Worm (Caenorhabditis elegans) whole organism, late embryonic: Measurements from ENCODE around the gene ZK836.3.
A peak's percentile ranks its signal among the peaks of the same experiment; 100 is the strongest.

Source experiments
- C08G9.2 ChIP-seq: sonication (generic microtip); optimal IDR thresholded peaks from 2 replicates; lab custom pipeline; 2016; ENCODE audit warnings: mild to moderate bottlenecking, missing genetic modification characterization, moderate library complexity, missing compliant biosample characterization
- C38D4.7 ChIP-seq: fragments of 200-800 bp; sonication (Bioruptor generic); optimal IDR thresholded peaks from 2 replicates; lab custom pipeline; 2018; ENCODE audit warnings: mild to moderate bottlenecking, missing genetic modification characterization, moderate library complexity, missing compliant biosample characterization
- K02D7.2 ChIP-seq: sonication (generic microtip); optimal IDR thresholded peaks from 2 replicates; lab custom pipeline; 2017; ENCODE audit warnings: mild to moderate bottlenecking, missing genetic modification characterization, missing compliant biosample characterization
- K09A11.1 ChIP-seq: sonication (generic microtip); optimal IDR thresholded peaks from 2 replicates; lab custom pipeline; 2017; ENCODE audit warnings: antibody characterized with exemption, mild to moderate bottlenecking, missing genetic modification characterization, missing compliant biosample characterization; ENCODE audit not compliant: insufficient read depth
- ceh-18 ChIP-seq: sonication (generic microtip); optimal IDR thresholded peaks from 2 replicates; lab custom pipeline; 2016; ENCODE audit warnings: missing genetic modification characterization, missing compliant biosample characterization
- ceh-19 ChIP-seq: fragments of 200-800 bp; sonication (Bioruptor generic); optimal IDR thresholded peaks from 2 replicates; lab custom pipeline; 2018; ENCODE audit warnings: mild to moderate bottlenecking, missing genetic modification characterization, missing compliant biosample characterization
- ceh-30 ChIP-seq: fragments of 150-350 bp; optimal IDR thresholded peaks from 2 replicates; lab custom pipeline; 2014; ENCODE audit warnings: missing biosample characterization, missing genetic modification characterization
- ceh-34 ChIP-seq: sonication (generic microtip); optimal IDR thresholded peaks from 2 replicates; lab custom pipeline; 2016; ENCODE audit warnings: mild to moderate bottlenecking, missing genetic modification characterization, missing compliant biosample characterization
- ceh-48 ChIP-seq: sonication (generic microtip); optimal IDR thresholded peaks from 2 replicates; lab custom pipeline; 2016; ENCODE audit warnings: missing genetic modification characterization, inconsistent platforms, missing compliant biosample characterization
- ceh-9 ChIP-seq: sonication (generic microtip); optimal IDR thresholded peaks from 2 replicates; lab custom pipeline; 2016; ENCODE audit warnings: mild to moderate bottlenecking, missing genetic modification characterization, inconsistent platforms, missing compliant biosample characterization
- dmd-4 ChIP-seq: sonication (generic microtip); optimal IDR thresholded peaks from 2 replicates; lab custom pipeline; 2016; ENCODE audit warnings: borderline replicate concordance, missing genetic modification characterization, missing compliant biosample characterization
- dve-1 ChIP-seq: sonication (generic microtip); optimal IDR thresholded peaks from 2 replicates; lab custom pipeline; 2017; ENCODE audit warnings: antibody characterized with exemption, mild to moderate bottlenecking, missing genetic modification characterization, missing compliant biosample characterization
- elt-2 ChIP-seq: sonication (generic microtip); optimal IDR thresholded peaks from 2 replicates; lab custom pipeline; 2016; ENCODE audit warnings: missing genetic modification reagents, missing genetic modification characterization, missing compliant biosample characterization
- elt-4 ChIP-seq: sonication (generic microtip); optimal IDR thresholded peaks from 2 replicates; lab custom pipeline; 2016; ENCODE audit warnings: missing genetic modification characterization, missing compliant biosample characterization
- ets-4 ChIP-seq: sonication (generic microtip); optimal IDR thresholded peaks from 2 replicates; lab custom pipeline; 2016; ENCODE audit warnings: missing genetic modification characterization, missing compliant biosample characterization
- eyg-1 ChIP-seq: sonication (generic microtip); optimal IDR thresholded peaks from 2 replicates; lab custom pipeline; 2016; ENCODE audit warnings: missing genotype, missing genetic modification characterization, missing compliant biosample characterization
- fax-1 ChIP-seq: sonication (generic microtip); optimal IDR thresholded peaks from 2 replicates; lab custom pipeline; 2016; ENCODE audit warnings: missing genotype, missing genetic modification characterization, missing compliant biosample characterization
- fkh-10 ChIP-seq: fragments of 150-350 bp; optimal IDR thresholded peaks from 2 replicates; lab custom pipeline; 2014; ENCODE audit warnings: missing biosample characterization, missing genetic modification reagents, missing genetic modification characterization
- hlh-13 ChIP-seq: fragments of 200-800 bp; sonication (Bioruptor generic); optimal IDR thresholded peaks from 2 replicates; lab custom pipeline; 2018; ENCODE audit warnings: mild to moderate bottlenecking, missing genetic modification characterization, missing compliant biosample characterization
- hlh-8 ChIP-seq: sonication (generic microtip); optimal IDR thresholded peaks from 2 replicates; lab custom pipeline; 2016; ENCODE audit warnings: missing genotype, missing genetic modification characterization, missing compliant biosample characterization
- madf-2 ChIP-seq: sonication (generic microtip); optimal IDR thresholded peaks from 2 replicates; lab custom pipeline; 2017; ENCODE audit warnings: missing genetic modification characterization, missing compliant biosample characterization
- mec-3 ChIP-seq: sonication (generic microtip); optimal IDR thresholded peaks from 2 replicates; lab custom pipeline; 2016; ENCODE audit warnings: borderline replicate concordance, missing genetic modification characterization, missing compliant biosample characterization
- nfya-1 ChIP-seq: sonication (generic microtip); optimal IDR thresholded peaks from 2 replicates; lab custom pipeline; 2017; ENCODE audit warnings: missing genetic modification characterization, mild to moderate bottlenecking, missing compliant biosample characterization, antibody characterized with exemption, moderate library complexity
- nhr-11 ChIP-seq: fragments of 150-350 bp; optimal IDR thresholded peaks from 2 replicates; lab custom pipeline; 2014; ENCODE audit warnings: missing biosample characterization, missing genetic modification characterization
- pha-2 ChIP-seq: sonication (generic microtip); optimal IDR thresholded peaks from 2 replicates; lab custom pipeline; 2017; ENCODE audit warnings: mild to moderate bottlenecking, missing genetic modification characterization, missing compliant biosample characterization
- pha-4 ChIP-seq: fragments of 150-350 bp; optimal IDR thresholded peaks from 2 replicates; lab custom pipeline; 2018; ENCODE audit warnings: missing biosample characterization, missing genetic modification reagents, missing genetic modification characterization
- pqm-1 ChIP-seq: sonication (generic microtip); optimal IDR thresholded peaks from 2 replicates; lab custom pipeline; 2016; ENCODE audit warnings: missing genetic modification characterization, missing compliant biosample characterization
- ref-2 ChIP-seq: sonication (generic microtip); optimal IDR thresholded peaks from 2 replicates; lab custom pipeline; 2016; ENCODE audit warnings: missing genetic modification characterization, missing compliant biosample characterization
- rnt-1 ChIP-seq: sonication (generic microtip); optimal IDR thresholded peaks from 2 replicates; lab custom pipeline; 2016; ENCODE audit warnings: missing genetic modification characterization, missing compliant biosample characterization
- sdc-2 ChIP-seq: sonication (generic microtip); optimal IDR thresholded peaks from 2 replicates; lab custom pipeline; 2016; ENCODE audit warnings: missing genotype, missing genetic modification characterization, missing compliant biosample characterization
- sox-4 ChIP-seq: sonication (generic microtip); optimal IDR thresholded peaks from 2 replicates; lab custom pipeline; 2017; ENCODE audit warnings: mild to moderate bottlenecking, missing genetic modification characterization, inconsistent platforms, missing compliant biosample characterization
- syd-9 ChIP-seq: sonication (generic microtip); optimal IDR thresholded peaks from 2 replicates; lab custom pipeline; 2016; ENCODE audit warnings: mild to moderate bottlenecking, missing genetic modification characterization, moderate library complexity, missing compliant biosample characterization
- ttx-3 ChIP-seq: sonication (generic microtip); optimal IDR thresholded peaks from 2 replicates; lab custom pipeline; 2016; ENCODE audit warnings: missing genetic modification reagents, missing genetic modification characterization, missing compliant biosample characterization
- unc-3 ChIP-seq, 2 experiments: fragments of 200-800 bp in 1 of 2; sonication (Bioruptor generic) in 1 of 2; sonication (generic microtip) in 1 of 2; conservative IDR thresholded peaks in 1 of 2; optimal IDR thresholded peaks in 1 of 2; 2 replicates each; pipeline versions ENCODE4 v1.3.6 to Lab custom; 2016 to 2022; ENCODE audit warnings: missing compliant biosample characterization in 2 of 2, missing genetic modification characterization in 2 of 2, missing genetic modification reagents in 1 of 2
- unc-42 ChIP-seq: sonication (generic microtip); optimal IDR thresholded peaks from 2 replicates; lab custom pipeline; 2016; ENCODE audit warnings: missing genotype, missing genetic modification characterization, missing compliant biosample characterization
- unc-55 ChIP-seq: sonication (generic microtip); optimal IDR thresholded peaks from 2 replicates; lab custom pipeline; 2017; ENCODE audit warnings: missing biosample characterization, missing genetic modification reagents, missing genetic modification characterization
- zip-5 ChIP-seq: sonication (generic microtip); optimal IDR thresholded peaks from 2 replicates; lab custom pipeline; 2016; ENCODE audit warnings: missing genetic modification characterization, missing compliant biosample characterization
- ztf-16 ChIP-seq: sonication (generic microtip); optimal IDR thresholded peaks from 2 replicates; lab custom pipeline; 2017; ENCODE audit warnings: missing genetic modification characterization, missing compliant biosample characterization

ZK836.3 gene

ce11 chrV:12181310-12181709 lies 14.4 kb downstream of the ZK836.3 start, which contains the start of gene elpc-3:
TSS of gene elpc-3 (minus strand) at chrV:12181410.
- TF ChIP-seq syd-9 (tag; lab: Kevin White, UChicago) = no peak
- TF ChIP-seq nhr-11 (tag; lab: Kevin White, UChicago) = no peak
- TF ChIP-seq fax-1 (tag; lab: Kevin White, UChicago) = no peak
- no peak for TF ChIP-seq fkh-10 (GFP tag; lab: Kevin White, UChicago)
- no peak for TF ChIP-seq K02D7.2 (tag; lab: Kevin White, UChicago)
- TF ChIP-seq elt-2 (tag; lab: Kevin White, UChicago) = no peak
- TF ChIP-seq ceh-48 (tag; lab: Kevin White, UChicago) = no peak
- no peak for TF ChIP-seq ceh-9 (tag; lab: Kevin White, UChicago)
- no peak for TF ChIP-seq pha-2
- no peak for TF ChIP-seq K09A11.1
- no peak for TF ChIP-seq eyg-1 (tag; lab: Kevin White, UChicago)

- TF ChIP-seq ceh-19 (GFP tag; lab: Kevin White, UChicago) (no peak), ceh-9 (tag; lab: Kevin White, UChicago) (no peak), C08G9.2 (no peak), eyg-1 (tag; lab: Kevin White, UChicago) (no peak), pha-2 (no peak), ceh-18 (tag; lab: Kevin White, UChicago) (no peak), sox-4 (tag; lab: Kevin White, UChicago) (no peak), C38D4.7 (GFP tag; lab: Kevin White, UChicago) (no peak), elt-2 (tag; lab: Kevin White, UChicago) (no peak), zip-5 (tag; lab: Kevin White, UChicago) (no peak)
Observed at ce11 chrV:12179338-12179737, 16.4 kb downstream of the ZK836.3 start, which contains the start of gene clec-224. TSS of gene clec-224 (minus strand) at chrV:12179438.

ce11 chrV:12170114-12170513 lies 25.6 kb downstream of the ZK836.3 start, which contains the start of gene ZK863.1:
TSS of gene ZK863.1 (minus strand) at chrV:12170214.
- TF ChIP-seq unc-42 (tag; lab: Kevin White, UChicago) (no peak), hlh-13 (GFP tag; lab: Kevin White, UChicago) (no peak), C38D4.7 (GFP tag; lab: Kevin White, UChicago) (no peak), ztf-16 (tag; lab: Kevin White, UChicago) (no peak), ceh-30 (tag; lab: Kevin White, UChicago) (no peak), unc-55 (GFP tag; lab: Kevin White, UChicago) (no peak), dmd-4 (tag; lab: Kevin White, UChicago) (no peak), nfya-1 (tag; lab: Kevin White, UChicago) (no peak)
- TF ChIP-seq, all 69 proteins: peak for 0

ce11 chrV:12167653-12168052 lies 28.1 kb downstream of the ZK836.3 start, which contains the start of gene col-37:
TSS of gene col-37 (minus strand) at chrV:12167753.
- TF ChIP-seq ceh-19 (GFP tag; lab: Kevin White, UChicago) (no peak), dve-1 (tag; lab: Kevin White, UChicago) (no peak), ceh-34 (tag; lab: Kevin White, UChicago) (no peak), ref-2 (no peak), rnt-1 (tag; lab: Kevin White, UChicago) (no peak), zip-5 (tag; lab: Kevin White, UChicago) (no peak), pqm-1 (tag; lab: Kevin White, UChicago) (no peak), K02D7.2 (tag; lab: Kevin White, UChicago) (no peak), sdc-2 (tag; lab: Kevin White, UChicago) (no peak), hlh-8 (tag; lab: Kevin White, UChicago) (no peak), ets-4 (no peak), ttx-3 (tag; lab: Kevin White, UChicago) (no peak)

ce11 chrV:12167031-12167430 lies 28.7 kb downstream of the ZK836.3 start:
- TF ChIP-seq dmd-4 (tag; lab: Kevin White, UChicago) (peak; percentile 9), pha-4 (tag; lab: Kevin White, UChicago) (no peak), C38D4.7 (GFP tag; lab: Kevin White, UChicago) (no peak), madf-2 (tag; lab: Kevin White, UChicago) (no peak), mec-3 (tag; lab: Kevin White, UChicago) (peak; percentile 33), C08G9.2 (peak; percentile 32), elt-4 (tag; lab: Kevin White, UChicago) (peak; percentile 18), unc-3 (GFP tag; conservative IDR thresholded peaks at IDR 0.05; lab: Robert Waterston, UW) (no peak), unc-3 (tag; optimal IDR thresholded peaks at IDR 0.05; lab: Kevin White, UChicago) (no peak), eyg-1 (tag; lab: Kevin White, UChicago) (no peak), ceh-48 (tag; lab: Kevin White, UChicago) (no peak), hlh-13 (GFP tag; lab: Kevin White, UChicago) (no peak), elt-2 (tag; lab: Kevin White, UChicago) (no peak)
